Worm (Caenorhabditis elegans) whole organism, young adult: ENCODE measurements around the gene C15H11.11.

ENCODE experiments used
- T07F8.4 ChIP-seq: sonication (generic microtip); optimal IDR thresholded peaks from 2 replicates; lab custom pipeline; 2016; ENCODE audit warnings: mild to moderate bottlenecking, missing genetic modification characterization, moderate library complexity, missing compliant biosample characterization
- Y56A3A.18 ChIP-seq: fragments of 200-800 bp; sonication (Bioruptor generic); IDR thresholded peaks from 2 replicates; pipeline ENCODE4 v1.3.6; 2022; ENCODE audit warnings: missing genetic modification reagents, missing genetic modification characterization, missing compliant biosample characterization
- ceh-91 ChIP-seq: fragments of 200-800 bp; sonication (Bioruptor generic); IDR thresholded peaks from 2 replicates; pipeline ENCODE4 v1.3.6; 2022; ENCODE audit warnings: missing genetic modification reagents, missing genetic modification characterization, missing compliant biosample characterization
- dpl-1 ChIP-seq: fragments of 150-350 bp; optimal IDR thresholded peaks from 2 replicates; lab custom pipeline; 2014; ENCODE audit warnings: missing biosample characterization, missing genetic modification reagents, missing genetic modification characterization
- mes-4 ChIP-seq: sonication (generic microtip); optimal IDR thresholded peaks from 2 replicates; lab custom pipeline; 2016; ENCODE audit warnings: missing genotype, missing genetic modification characterization, missing compliant biosample characterization
- mxl-1 ChIP-seq: sonication (generic microtip); optimal IDR thresholded peaks from 2 replicates; lab custom pipeline; 2016; ENCODE audit warnings: missing genetic modification characterization, missing compliant biosample characterization
- rpc-1 ChIP-seq, 2 experiments: fragments of 150-350 bp in 1 of 2; sonication (generic microtip) in 1 of 2; optimal IDR thresholded peaks; 2 replicates each; lab custom pipeline; 2014 to 2018; ENCODE audit warnings: missing biosample characterization in 1 of 2, missing genetic modification characterization in 1 of 2, missing genetic modification reagents in 1 of 2, missing genotype in 1 of 2
- snpc-4 ChIP-seq, 5 experiments: fragments of 150-350 bp in 1 of 5; sonication (generic microtip) in 4 of 5; optimal IDR thresholded peaks; 2 replicates each; lab custom pipeline; 2014 to 2018; ENCODE audit warnings: missing genetic modification characterization in 5 of 5, missing biosample characterization in 3 of 5, antibody characterized with exemption in 2 of 5, mild to moderate bottlenecking in 2 of 5, missing compliant biosample characterization in 2 of 5, missing genotype in 2 of 5, moderate library complexity in 2 of 5, missing genetic modification reagents in 1 of 5
- unc-62 ChIP-seq: fragments of 150-350 bp; optimal IDR thresholded peaks from 2 replicates; lab custom pipeline; 2014; ENCODE audit warnings: missing biosample characterization, missing genetic modification reagents, missing genetic modification characterization
- ztf-22 ChIP-seq: fragments of 200-800 bp; sonication (Bioruptor generic); optimal IDR thresholded peaks from 2 replicates; lab custom pipeline; 2018; ENCODE audit warnings: mild to moderate bottlenecking, missing genetic modification characterization, moderate library complexity, missing compliant biosample characterization

ce11 chrV:14460122-14460521 is 44.8 kb downstream of the C15H11.11 start:
- no peak for TF ChIP-seq mxl-1 (tag; lab: Kevin White, UChicago)
- no peak for TF ChIP-seq rpc-1 (optimal IDR thresholded peaks at IDR 0.05; lab: Kevin White, UChicago)
- TF ChIP-seq rpc-1 (tag; optimal IDR thresholded peaks at IDR 0.05; lab: Kevin White, UChicago), result no peak
- no peak for TF ChIP-seq dpl-1 (GFP tag; lab: Kevin White, UChicago)
- TF ChIP-seq unc-62 (GFP tag; lab: Kevin White, UChicago), result no peak
- TF ChIP-seq Y56A3A.18, result no peak
- TF ChIP-seq ztf-22, result no peak
- no peak for TF ChIP-seq ceh-91 (GFP tag; lab: Robert Waterston, UW)
- no peak for TF ChIP-seq mes-4
- no peak for TF ChIP-seq T07F8.4 (tag; lab: Kevin White, UChicago)
- no peak for TF ChIP-seq snpc-4 (GFP tag; optimal IDR thresholded peaks at IDR 0.05; lab: Kevin White, UChicago)
- peak in 1 of 4 experiments; percentile 13 for TF ChIP-seq snpc-4 (tag; optimal IDR thresholded peaks at IDR 0.05; lab: Kevin White, UChicago)
